Worm (Caenorhabditis elegans): ENCODE measurements around the gene Y17G9B.11.

Y17G9B.11 gene

ce11 chrIV:4749728-4750278 is 6.6 kb upstream of the Y17G9B.11 start, which contains the start of the genes rpl-20 and Y17G9B.5 (continued):
- TF ChIP-seq dpl-1 (GFP tag; optimal IDR thresholded peaks at IDR 0.05) = peak; percentile 94 to 96 (median 96)
- TF ChIP-seq isw-1 (GFP tag; IDR thresholded peaks at IDR 0.05) = peak; percentile 100
- peak; percentile 99 for TF ChIP-seq nhr-237 (tag; optimal IDR thresholded peaks at IDR 0.05)
- TF ChIP-seq unc-98 (GFP tag; IDR thresholded peaks at IDR 0.05) = peak; percentile 98
- peak; percentile 100 for TF ChIP-seq pax-3 (tag; optimal IDR thresholded peaks at IDR 0.05)
- TF ChIP-seq alr-1 (tag; optimal IDR thresholded peaks at IDR 0.05; ENCODE audit: borderline replicate concordance) = no peak
- peak; percentile 97 for TF ChIP-seq mef-2 (tag; optimal IDR thresholded peaks at IDR 0.05)
- peak; percentile 100 for TF ChIP-seq C16A3.4 (tag; optimal IDR thresholded peaks at IDR 0.05)
- peak; percentile 100 for TF ChIP-seq nhr-20 (tag; optimal IDR thresholded peaks at IDR 0.05)
- peak; percentile 100 for TF ChIP-seq tbx-2 (tag; optimal IDR thresholded peaks at IDR 0.05)
- no peak for TF ChIP-seq sptf-1 (tag; optimal IDR thresholded peaks at IDR 0.05)
- TF ChIP-seq C04F5.9 (tag; optimal IDR thresholded peaks at IDR 0.05) = peak; percentile 97
- TF ChIP-seq F16B12.6 (tag; optimal IDR thresholded peaks at IDR 0.05) = peak; percentile 81
- TF ChIP-seq ceh-82 (tag; optimal IDR thresholded peaks at IDR 0.05) = peak; percentile 100
- TF ChIP-seq blmp-1 (tag; optimal IDR thresholded peaks at IDR 0.05) = peak; percentile 94
- TF ChIP-seq nhr-28 (tag; optimal IDR thresholded peaks at IDR 0.05) = peak; percentile 82
- TF ChIP-seq zag-1 (tag; optimal IDR thresholded peaks at IDR 0.05) = peak; percentile 99
- peak; percentile 100 for TF ChIP-seq ceh-88 (GFP tag; IDR thresholded peaks at IDR 0.05)
- peak; percentile 70 for TF ChIP-seq hlh-4 (tag; optimal IDR thresholded peaks at IDR 0.05)
- TF ChIP-seq unc-130 (tag; optimal IDR thresholded peaks at IDR 0.05) = peak; percentile 100
- peak; percentile 95 for TF ChIP-seq snpc-4 (tag; optimal IDR thresholded peaks at IDR 0.05)
- peak; percentile 96 for TF ChIP-seq unc-62 (GFP tag; optimal IDR thresholded peaks at IDR 0.05)
- TF ChIP-seq grh-1 (GFP tag; IDR thresholded peaks at IDR 0.05) = peak; percentile 100
- TF ChIP-seq snu-23 (GFP tag; optimal IDR thresholded peaks at IDR 0.05) = peak; percentile 100
- peak; percentile 100 for TF ChIP-seq lin-13 (GFP tag; optimal IDR thresholded peaks at IDR 0.05)
- TF ChIP-seq jun-1 (tag; optimal IDR thresholded peaks at IDR 0.05) = peak; percentile 99
- TF ChIP-seq tlp-1 (tag; optimal IDR thresholded peaks at IDR 0.05) = no peak
- peak; percentile 98 for TF ChIP-seq nhr-11 (tag; optimal IDR thresholded peaks at IDR 0.05)
- peak; percentile 96 for TF ChIP-seq ceh-63 (GFP tag; optimal IDR thresholded peaks at IDR 0.05)
- TF ChIP-seq ztf-4 (tag; optimal IDR thresholded peaks at IDR 0.05) = peak; percentile 100
- TF ChIP-seq vab-15 (tag; optimal IDR thresholded peaks at IDR 0.05) = peak; percentile 97
- peak; percentile 100 for TF ChIP-seq sup-37 (GFP tag; optimal IDR thresholded peaks at IDR 0.05)
- TF ChIP-seq ets-5 (GFP tag; IDR thresholded peaks at IDR 0.05) = peak; percentile 100
- peak; percentile 100 for TF ChIP-seq fkh-8 (tag; optimal IDR thresholded peaks at IDR 0.05)
- peak; percentile 98 for TF ChIP-seq C34B4.2 (tag; optimal IDR thresholded peaks at IDR 0.05)
- peak; percentile 100 for TF ChIP-seq irx-1 (tag; optimal IDR thresholded peaks at IDR 0.05)
- peak; percentile 98 for TF ChIP-seq efl-3 (GFP tag; optimal IDR thresholded peaks at IDR 0.05)
- TF ChIP-seq rnt-1 (tag; optimal IDR thresholded peaks at IDR 0.05) = peak; percentile 99
- TF ChIP-seq lsy-2 (tag; optimal IDR thresholded peaks at IDR 0.05) = peak; percentile 100
- TF ChIP-seq fkh-10 (GFP tag; optimal IDR thresholded peaks at IDR 0.05) = peak; percentile 99
- TF ChIP-seq swsn-7 (tag; optimal IDR thresholded peaks at IDR 0.05) = peak; percentile 100
- TF ChIP-seq xbp-1 (tag; optimal IDR thresholded peaks at IDR 0.05) = peak; percentile 100
- peak; percentile 100 for TF ChIP-seq nhr-71 (tag; optimal IDR thresholded peaks at IDR 0.05)
- peak; percentile 95 for TF ChIP-seq ama-1 (optimal IDR thresholded peaks at IDR 0.05)
- peak; percentile 100 for TF ChIP-seq dsc-1 (tag; optimal IDR thresholded peaks at IDR 0.05)
- TF ChIP-seq nhr-84 (tag; optimal IDR thresholded peaks at IDR 0.05) = peak; percentile 91
- peak; percentile 100 for TF ChIP-seq nhr-47 (tag; optimal IDR thresholded peaks at IDR 0.05)
- peak; percentile 100 for TF ChIP-seq lin-14 (GFP tag; optimal IDR thresholded peaks at IDR 0.05)
- peak; percentile 73 for TF ChIP-seq hlh-17 (GFP tag; optimal IDR thresholded peaks at IDR 0.05; ENCODE audit: borderline replicate concordance)
- TF ChIP-seq ztf-11 (tag; optimal IDR thresholded peaks at IDR 0.05) = peak; percentile 92 to 100
- TF ChIP-seq pqm-1 (tag; optimal IDR thresholded peaks at IDR 0.05) = peak; percentile 88
- TF ChIP-seq lin-35 (GFP tag; optimal IDR thresholded peaks at IDR 0.05) = peak; percentile 95 to 97
- TF ChIP-seq lir-3 (tag; optimal IDR thresholded peaks at IDR 0.05; ENCODE audit: poor library complexity) = peak; percentile 98

All from whole organism, L1 larva.